Worm (Caenorhabditis elegans) whole organism, L3 larva: ENCODE data around the gene grd-12.

Source experiments
- ama-1 ChIP-seq: fragments of 150-350 bp; optimal IDR thresholded peaks from 2 replicates; lab custom pipeline; 2018
- daf-12 ChIP-seq: fragments of 150-350 bp; optimal IDR thresholded peaks from 2 replicates; lab custom pipeline; 2014; ENCODE audit warnings: missing biosample characterization, missing genetic modification reagents, missing genetic modification characterization
- egl-5 ChIP-seq: fragments of 150-350 bp; optimal IDR thresholded peaks from 2 replicates; lab custom pipeline; 2017; ENCODE audit warnings: missing biosample characterization, missing genetic modification reagents, missing genetic modification characterization, inconsistent platforms
- elt-1 ChIP-seq: fragments of 150-350 bp; optimal IDR thresholded peaks from 2 replicates; lab custom pipeline; 2014; ENCODE audit warnings: missing biosample characterization, missing genetic modification characterization
- elt-2 ChIP-seq: sonication (generic microtip); optimal IDR thresholded peaks from 2 replicates; lab custom pipeline; 2016; ENCODE audit warnings: missing genetic modification reagents, mild to moderate bottlenecking, missing genetic modification characterization, missing compliant biosample characterization
- lin-39 ChIP-seq: fragments of 150-350 bp; optimal IDR thresholded peaks from 2 replicates; lab custom pipeline; 2018; ENCODE audit warnings: missing biosample characterization, missing genetic modification reagents, missing genetic modification characterization
- lsy-12 ChIP-seq: sonication (generic microtip); optimal IDR thresholded peaks from 2 replicates; lab custom pipeline; 2016; ENCODE audit warnings: mild to moderate bottlenecking, missing genetic modification characterization, missing compliant biosample characterization
- mdl-1 ChIP-seq: fragments of 150-350 bp; optimal IDR thresholded peaks from 2 replicates; lab custom pipeline; 2014; ENCODE audit warnings: missing biosample characterization, missing genetic modification characterization
- nhr-11 ChIP-seq: fragments of 150-350 bp; optimal IDR thresholded peaks from 2 replicates; lab custom pipeline; 2014; ENCODE audit warnings: missing biosample characterization, missing genetic modification characterization
- nhr-12 ChIP-seq: fragments of 150-350 bp; optimal IDR thresholded peaks from 2 replicates; lab custom pipeline; 2014; ENCODE audit warnings: missing biosample characterization, missing genetic modification characterization

DNA sequence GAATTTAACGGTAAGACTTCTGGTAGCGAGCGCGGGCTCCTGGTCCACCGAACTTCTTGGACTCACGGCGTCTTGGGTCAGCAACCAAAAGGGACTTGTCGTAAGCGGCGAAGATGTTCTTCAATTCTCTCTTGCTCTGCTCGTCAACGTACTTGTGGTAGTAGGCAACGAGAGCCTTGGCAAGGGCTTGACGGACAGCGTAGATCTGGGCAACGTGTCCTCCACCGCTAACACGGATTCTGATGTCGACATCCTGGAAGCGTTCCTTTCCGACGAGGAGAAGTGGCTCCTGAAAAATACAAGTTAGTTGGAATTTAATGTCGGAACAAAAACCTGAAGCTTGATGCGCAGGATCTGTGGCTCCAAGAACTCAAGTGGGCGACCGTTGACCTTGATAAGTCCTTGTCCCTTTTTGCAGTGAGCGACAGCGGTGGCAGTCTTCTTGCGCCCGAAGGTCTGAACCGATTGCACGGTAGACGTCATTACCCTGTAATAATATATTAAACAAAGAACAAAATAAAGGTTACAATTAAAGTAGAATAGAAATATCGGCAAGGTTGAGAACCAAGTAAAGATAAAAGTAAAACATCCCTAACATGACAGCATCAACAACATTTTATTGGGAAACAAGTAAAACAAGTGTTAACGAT lies 21.9 kb downstream of the grd-12 start, which contains the start of gene rps-16:
- TF ChIP-seq lsy-12 (tag; lab: Kevin White, UChicago) (no peak), daf-12 (tag; lab: Kevin White, UChicago) (no peak), ama-1 (no peak), lin-39 (tag; lab: Kevin White, UChicago) (no peak), elt-1 (tag; lab: Kevin White, UChicago) (no peak), nhr-12 (no peak), egl-5 (tag; lab: Kevin White, UChicago) (no peak), nhr-11 (tag; lab: Kevin White, UChicago) (no peak), elt-2 (no peak), mdl-1 (tag; lab: Kevin White, UChicago) (no peak)
